Fruit fly (Drosophila melanogaster) whole organism, embryonic: ENCODE results near the gene bb8.
A peak's percentile ranks its signal among the peaks of the same experiment; 100 is the strongest.

Experiments used
- CG12769 ChIP-seq: fragments of 200-800 bp; sonication (Bioruptor generic); optimal IDR thresholded peaks from 2 replicates; lab custom pipeline; 2019; ENCODE audit warnings: missing biosample characterization, mild to moderate bottlenecking, missing genetic modification characterization, moderate library complexity
- CG15601 ChIP-seq: fragments of 200-800 bp; sonication (Bioruptor generic); optimal IDR thresholded peaks from 3 replicates; lab custom pipeline; 2019; ENCODE audit warnings: missing biosample characterization, mild to moderate bottlenecking, missing genetic modification characterization, moderate library complexity
- CG1603 ChIP-seq: fragments of 200-800 bp; sonication (Bioruptor generic); optimal IDR thresholded peaks from 2 replicates; lab custom pipeline; 2019; ENCODE audit warnings: missing biosample characterization, mild to moderate bottlenecking, missing genetic modification characterization, moderate library complexity
- CG16813 ChIP-seq: fragments of 200-800 bp; sonication (Bioruptor generic); IDR thresholded peaks from 3 replicates; pipeline ENCODE4 v1.3.6; 2022; ENCODE audit warnings: missing biosample characterization, missing genetic modification characterization; ENCODE audit not compliant: partially characterized antibody
- CG30403 ChIP-seq: fragments of 200-800 bp; sonication (Bioruptor generic); optimal IDR thresholded peaks from 3 replicates; lab custom pipeline; 2016; ENCODE audit warnings: missing biosample characterization, missing genetic modification characterization
- CG3281 ChIP-seq: fragments of 200-800 bp; sonication (Bioruptor generic); optimal IDR thresholded peaks from 3 replicates; lab custom pipeline; 2017; ENCODE audit warnings: missing biosample characterization, mild to moderate bottlenecking, missing genetic modification characterization
- CG33557 ChIP-seq: fragments of 200-800 bp; sonication (Bioruptor generic); optimal IDR thresholded peaks from 2 replicates; lab custom pipeline; 2019; ENCODE audit warnings: missing biosample characterization, mild to moderate bottlenecking, missing genetic modification characterization, moderate library complexity
- CG34224 ChIP-seq: fragments of 200-800 bp; sonication (Bioruptor generic); IDR thresholded peaks from 3 replicates; pipeline ENCODE4 v1.3.6; 2022; ENCODE audit warnings: missing biosample characterization, missing genetic modification characterization; ENCODE audit not compliant: partially characterized antibody
- CG34376 ChIP-seq: fragments of 200-800 bp; sonication (Bioruptor generic); optimal IDR thresholded peaks from 2 replicates; lab custom pipeline; 2018; ENCODE audit warnings: missing biosample characterization, mild to moderate bottlenecking, missing genetic modification characterization
- CG3847 ChIP-seq: fragments of 200-800 bp; sonication (Bioruptor generic); IDR thresholded peaks from 2 replicates; pipeline ENCODE4 v1.3.6; 2022; ENCODE audit warnings: missing biosample characterization, missing genetic modification characterization
- CG6765 ChIP-seq: fragments of 200-800 bp; sonication (Bioruptor generic); optimal IDR thresholded peaks from 3 replicates; lab custom pipeline; 2017; ENCODE audit warnings: missing biosample characterization, mild to moderate bottlenecking, missing genetic modification characterization
- CG6813 ChIP-seq: fragments of 200-800 bp; sonication (Bioruptor generic); optimal IDR thresholded peaks from 2 replicates; lab custom pipeline; 2017; ENCODE audit warnings: missing biosample characterization, missing genetic modification characterization, mild to moderate bottlenecking, moderate library complexity, missing genetic modification reagents
- CG7556 ChIP-seq: fragments of 200-800 bp; sonication (Bioruptor generic); optimal IDR thresholded peaks from 2 replicates; lab custom pipeline; 2017; ENCODE audit warnings: missing biosample characterization, mild to moderate bottlenecking, missing genetic modification characterization
- CG7839 ChIP-seq: fragments of 200-800 bp; sonication (Bioruptor generic); optimal IDR thresholded peaks from 3 replicates; lab custom pipeline; 2018; ENCODE audit warnings: missing biosample characterization, mild to moderate bottlenecking, missing genetic modification characterization, moderate library complexity
- CG8924 ChIP-seq: fragments of 200-800 bp; optimal IDR thresholded peaks from 3 replicates; lab custom pipeline; 2019; ENCODE audit warnings: missing biosample characterization, mild to moderate bottlenecking, missing genetic modification characterization, moderate library complexity
- CG9727 ChIP-seq: fragments of 200-800 bp; sonication (Bioruptor generic); optimal IDR thresholded peaks from 3 replicates; lab custom pipeline; 2017; ENCODE audit warnings: missing biosample characterization, mild to moderate bottlenecking, missing genetic modification characterization
- CTCF ChIP-seq: fragments of 200-800 bp; sonication (Bioruptor generic); optimal IDR thresholded peaks from 2 replicates; lab custom pipeline; 2017; ENCODE audit warnings: missing biosample characterization, mild to moderate bottlenecking, missing genetic modification characterization, moderate library complexity
- Chrac-16 ChIP-seq: fragments of 200-800 bp; sonication (Bioruptor generic); optimal IDR thresholded peaks from 3 replicates; lab custom pipeline; 2016; ENCODE audit warnings: missing biosample characterization, missing genetic modification characterization
- CkIIα-i1 ChIP-seq: fragments of 200-800 bp; sonication (Bioruptor generic); IDR thresholded peaks from 2 replicates; pipeline ENCODE4 v1.3.6; 2022; ENCODE audit warnings: missing biosample characterization, missing genetic modification characterization
- Dad ChIP-seq: fragments of 200-800 bp; sonication (Bioruptor generic); optimal IDR thresholded peaks from 3 replicates; lab custom pipeline; 2016; ENCODE audit warnings: missing biosample characterization, missing genetic modification characterization
- Dip2 ChIP-seq: fragments of 200-800 bp; sonication (Bioruptor generic); IDR thresholded peaks from 2 replicates; pipeline ENCODE4 v1.3.6; 2022; ENCODE audit warnings: missing biosample characterization, missing genetic modification characterization
- Doc2 ChIP-seq: fragments of 200-800 bp; sonication (Bioruptor generic); IDR thresholded peaks from 2 replicates; pipeline ENCODE4 v1.3.6; 2022; ENCODE audit warnings: missing biosample characterization, missing genetic modification characterization
- E2f1 ChIP-seq: fragments of 200-800 bp; sonication (Bioruptor generic); IDR thresholded peaks from 2 replicates; pipeline ENCODE4 v1.3.6; 2022; ENCODE audit warnings: missing biosample characterization, missing genetic modification characterization
- Gsc ChIP-seq: fragments of 200-800 bp; sonication (Bioruptor generic); IDR thresholded peaks from 2 replicates; pipeline ENCODE4 v1.3.6; 2022; ENCODE audit warnings: missing biosample characterization, missing genetic modification characterization
- Jarid2 ChIP-seq: fragments of 200-800 bp; sonication (Bioruptor generic); optimal IDR thresholded peaks from 3 replicates; lab custom pipeline; 2017; ENCODE audit warnings: mild to moderate bottlenecking, missing biosample characterization, missing genetic modification reagents, missing genetic modification characterization
- Kr ChIP-seq: fragments of 200-800 bp; sonication (Bioruptor generic); optimal IDR thresholded peaks from 2 replicates; lab custom pipeline; 2017; ENCODE audit warnings: missing biosample characterization, mild to moderate bottlenecking, missing genetic modification characterization
- Mad ChIP-seq: fragments of 200-800 bp; sonication (Bioruptor generic); optimal IDR thresholded peaks from 2 replicates; lab custom pipeline; 2016; ENCODE audit warnings: missing biosample characterization, missing genetic modification characterization
- Mrtf ChIP-seq: fragments of 200-800 bp; sonication (Bioruptor generic); IDR thresholded peaks from 3 replicates; pipeline ENCODE4 v1.3.6; 2022; ENCODE audit warnings: missing biosample characterization, missing genetic modification characterization
- Nf-YB ChIP-seq: fragments of 200-800 bp; sonication (Bioruptor generic); optimal IDR thresholded peaks from 3 replicates; lab custom pipeline; 2019; ENCODE audit warnings: missing biosample characterization, mild to moderate bottlenecking, missing genetic modification characterization, moderate library complexity
- PHDP ChIP-seq: fragments of 200-800 bp; sonication (Bioruptor generic); optimal IDR thresholded peaks from 3 replicates; lab custom pipeline; 2018; ENCODE audit warnings: missing biosample characterization, mild to moderate bottlenecking, missing genetic modification characterization, moderate library complexity
- Stat92E ChIP-seq, 3 experiments: fragments of >200 bp in 2 of 3; fragments of 200-800 bp in 1 of 3; sonication (Bioruptor generic) in 1 of 3; optimal IDR thresholded peaks; 2 replicates each; lab custom pipeline; 2017 to 2019; ENCODE audit warnings: missing biosample characterization in 3 of 3, missing genetic modification characterization in 3 of 3, mild to moderate bottlenecking in 1 of 3, moderate library complexity in 1 of 3
- TFAM ChIP-seq: fragments of 200-800 bp; sonication (Bioruptor generic); optimal IDR thresholded peaks from 2 replicates; lab custom pipeline; 2017; ENCODE audit warnings: missing biosample characterization, missing genetic modification characterization, inconsistent platforms
- Trl ChIP-seq, 3 experiments: fragments of >200 bp in 2 of 3; fragments of 200-800 bp in 1 of 3; sonication (Bioruptor generic) in 1 of 3; optimal IDR thresholded peaks; 2 replicates in 1 of 3; 3 replicates in 2 of 3; lab custom pipeline; 2016 to 2017; ENCODE audit warnings: missing biosample characterization in 1 of 3, missing genetic modification characterization in 1 of 3
- az2 ChIP-seq: fragments of 200-800 bp; sonication (Bioruptor generic); optimal IDR thresholded peaks from 3 replicates; lab custom pipeline; 2016; ENCODE audit warnings: missing biosample characterization, missing genetic modification characterization
- emc ChIP-seq: fragments of 200-800 bp; sonication (Bioruptor generic); optimal IDR thresholded peaks from 2 replicates; lab custom pipeline; 2016; ENCODE audit warnings: missing biosample characterization, missing genetic modification characterization
- esg ChIP-seq: fragments of 200-800 bp; sonication (Bioruptor generic); conservative IDR thresholded peaks from 2 replicates; pipeline ENCODE4 v1.3.6; 2022; ENCODE audit warnings: missing biosample characterization, missing genetic modification characterization
- eve ChIP-seq, 2 experiments: fragments of >200 bp; optimal IDR thresholded peaks; 2 replicates each; lab custom pipeline; 2017; ENCODE audit warnings: missing biosample characterization in 2 of 2, missing genetic modification characterization in 2 of 2
- gem ChIP-seq: fragments of 200-800 bp; sonication (Bioruptor generic); optimal IDR thresholded peaks from 2 replicates; lab custom pipeline; 2019; ENCODE audit warnings: missing biosample characterization, mild to moderate bottlenecking, missing genetic modification characterization, moderate library complexity
- gro ChIP-seq: fragments of 200-800 bp; sonication (Bioruptor generic); optimal IDR thresholded peaks from 2 replicates; lab custom pipeline; 2016; ENCODE audit warnings: missing biosample characterization, missing genetic modification characterization
- her ChIP-seq: fragments of 200-800 bp; sonication (Bioruptor generic); optimal IDR thresholded peaks from 2 replicates; lab custom pipeline; 2016; ENCODE audit warnings: missing biosample characterization, missing genetic modification characterization
- lmd ChIP-seq: fragments of 200-800 bp; sonication (Bioruptor generic); IDR thresholded peaks from 2 replicates; pipeline ENCODE4 v1.3.6; 2022; ENCODE audit warnings: missing biosample characterization, missing genetic modification characterization
- nmo ChIP-seq: fragments of 200-800 bp; sonication (Bioruptor generic); optimal IDR thresholded peaks from 2 replicates; lab custom pipeline; 2018; ENCODE audit warnings: missing biosample characterization, mild to moderate bottlenecking, missing genetic modification characterization, moderate library complexity
- org-1 ChIP-seq: fragments of 200-800 bp; sonication (Bioruptor generic); optimal IDR thresholded peaks from 2 replicates; lab custom pipeline; 2017; ENCODE audit warnings: missing biosample characterization, missing genetic modification characterization
- phol ChIP-seq: fragments of 200-800 bp; sonication (Bioruptor generic); optimal IDR thresholded peaks from 3 replicates; lab custom pipeline; 2018; ENCODE audit warnings: missing biosample characterization, mild to moderate bottlenecking, missing genetic modification characterization, moderate library complexity
- prd ChIP-seq, 3 experiments: fragments of >200 bp in 2 of 3; fragments of 200-800 bp in 1 of 3; sonication (Bioruptor generic) in 1 of 3; optimal IDR thresholded peaks in 2 of 3; IDR thresholded peaks in 1 of 3; 2 replicates in 2 of 3; 3 replicates in 1 of 3; pipeline versions ENCODE4 v1.3.6 to Lab custom; 2017 to 2022; ENCODE audit warnings: missing biosample characterization in 1 of 3, missing genetic modification characterization in 1 of 3
- ro ChIP-seq: fragments of 200-800 bp; sonication (Bioruptor generic); IDR thresholded peaks from 2 replicates; pipeline ENCODE4 v1.3.6; 2022; ENCODE audit warnings: missing biosample characterization, missing genetic modification characterization
- so ChIP-seq: fragments of 200-800 bp; sonication (Bioruptor generic); IDR thresholded peaks from 3 replicates; pipeline ENCODE4 v1.3.6; 2022; ENCODE audit warnings: missing biosample characterization, missing genetic modification characterization
- tgo ChIP-seq: fragments of 200-800 bp; sonication (Bioruptor generic); IDR thresholded peaks from 3 replicates; pipeline ENCODE4 v1.3.6; 2022; ENCODE audit warnings: missing biosample characterization, missing genetic modification characterization
- trem ChIP-seq: fragments of 200-800 bp; optimal IDR thresholded peaks from 3 replicates; lab custom pipeline; 2019; ENCODE audit warnings: missing biosample characterization, mild to moderate bottlenecking, missing genetic modification characterization, moderate library complexity
- tx ChIP-seq: fragments of 200-800 bp; sonication (Bioruptor generic); optimal IDR thresholded peaks from 2 replicates; lab custom pipeline; 2016; ENCODE audit warnings: missing biosample characterization, missing genetic modification characterization
- vnd ChIP-seq: fragments of 200-800 bp; sonication (Bioruptor generic); IDR thresholded peaks from 3 replicates; pipeline ENCODE4 v1.3.6; 2022; ENCODE audit warnings: missing biosample characterization, missing genetic modification characterization; ENCODE audit not compliant: partially characterized antibody

bb8 gene

DNA sequence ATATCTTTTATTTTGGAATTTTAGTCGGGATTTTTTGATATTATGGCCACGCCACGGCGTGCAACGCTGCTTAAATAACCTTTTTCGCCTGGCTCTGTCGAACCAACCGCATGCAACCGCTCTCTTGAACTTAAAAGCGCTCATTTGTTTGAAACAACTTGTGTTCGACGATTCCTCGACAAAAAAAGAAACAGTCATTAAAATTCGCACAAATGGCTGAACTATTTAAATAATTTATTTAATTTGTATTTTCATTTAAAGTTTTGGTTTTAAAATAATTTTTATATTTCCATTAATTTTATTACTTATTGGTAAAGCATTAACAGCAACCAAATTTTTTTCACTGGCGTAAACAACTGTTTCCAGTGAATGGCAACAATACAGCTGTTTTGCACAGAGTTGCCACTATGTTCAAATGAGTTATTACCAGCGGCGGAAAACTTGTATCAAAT lies 9.2 kb downstream of the bb8 start, which contains the start of the genes orb and Cdc16 (continued):
- TF ChIP-seq trem (tag; lab: Kevin White, UChicago) (peak; percentile 93), esg (GFP tag; lab: Robert Waterston, UW) (peak; percentile 87), CG7556 (GFP tag; lab: Kevin White, UChicago) (peak; percentile 91), Nf-YB (peak; percentile 78), Stat92E (GFP tag; optimal IDR thresholded peaks at IDR 0.05; lab: Kevin White, UChicago) (peak in 1 of 3 experiments; percentile 59), vnd (no peak), tx (GFP tag; lab: Kevin White, UChicago) (peak; percentile 65), gro (GFP tag; lab: Kevin White, UChicago) (peak; percentile 54), CG8924 (tag; lab: Kevin White, UChicago) (peak; percentile 92), Kr (GFP tag; lab: Kevin White, UChicago) (no peak), gem (peak; percentile 97), CG7839 (peak; percentile 93), CkIIα-i1 (GFP tag; lab: Robert Waterston, UW) (peak; percentile 71), Dad (GFP tag; lab: Kevin White, UChicago) (peak; percentile 54), so (GFP tag; lab: Robert Waterston, UW) (peak; percentile 84; the same call in 2 of the 3 replicates), emc (GFP tag; lab: Kevin White, UChicago) (peak; percentile 28), Chrac-16 (peak; percentile 91), CG33557 (GFP tag; lab: Kevin White, UChicago) (peak; percentile 75), ro (GFP tag; lab: Robert Waterston, UW) (peak; percentile 79), Mrtf (peak; percentile 80), CG3281 (GFP tag; lab: Kevin White, UChicago) (peak; percentile 90), CG15601 (tag; lab: Kevin White, UChicago) (peak; percentile 92), CG3847 (GFP tag; lab: Robert Waterston, UW) (peak; percentile 93), CG34376 (GFP tag; lab: Kevin White, UChicago) (peak; percentile 80), Jarid2 (GFP tag; lab: Kevin White, UChicago) (peak; percentile 51), Gsc (GFP tag; lab: Robert Waterston, UW) (no peak), Dip2 (GFP tag; lab: Robert Waterston, UW) (no peak), CG34224 (GFP tag; lab: Robert Waterston, UW) (no peak), nmo (GFP tag; lab: Kevin White, UChicago) (peak; percentile 93), her (GFP tag; lab: Kevin White, UChicago) (peak; percentile 35), CG6813 (peak; percentile 83), tgo (peak; percentile 93), az2 (GFP tag; lab: Kevin White, UChicago) (peak; percentile 94), TFAM (peak; percentile 43), E2f1 (GFP tag; lab: Robert Waterston, UW) (peak; percentile 94), Mad (GFP tag; lab: Kevin White, UChicago) (peak; percentile 78), eve (GFP tag; optimal IDR thresholded peaks at IDR 0.05; lab: Kevin White, UChicago) (no peak), Doc2 (GFP tag; lab: Robert Waterston, UW) (no peak)

DNA sequence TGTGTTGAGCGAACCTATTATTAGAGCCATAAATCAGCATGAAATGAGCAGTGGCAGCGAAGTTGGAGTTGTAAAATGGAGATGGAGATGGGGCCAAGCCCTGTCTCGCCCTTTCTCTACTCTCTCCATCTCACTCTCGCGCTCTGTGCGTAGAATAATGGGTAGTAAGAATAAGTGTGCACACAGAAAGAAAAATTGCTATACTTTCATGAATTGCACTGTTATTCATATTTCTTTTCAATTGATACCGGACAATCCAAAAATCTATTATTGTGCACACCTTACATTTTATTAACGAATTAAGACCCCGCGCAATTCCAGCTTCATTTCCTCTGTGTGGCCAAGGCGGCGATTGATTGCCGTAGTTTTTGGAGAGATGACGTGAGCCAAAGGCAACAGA lies 10.2 kb downstream of the bb8 start:
- TF ChIP-seq CG30403 (GFP tag; lab: Kevin White, UChicago): peak; percentile 5
- TF ChIP-seq CG6765: no peak
- peak; percentile 7 for TF ChIP-seq phol
- no peak for TF ChIP-seq org-1 (GFP tag; lab: Kevin White, UChicago)
- TF ChIP-seq PHDP (tag; lab: Kevin White, UChicago): no peak
- no peak for TF ChIP-seq CG16813
- TF ChIP-seq CG9727: peak; percentile 18
- TF ChIP-seq Trl (optimal IDR thresholded peaks at IDR 0.05; lab: Kevin White, UChicago): peak in 1 of 2 experiments; percentile 11
- peak; percentile 11 for TF ChIP-seq Trl (GFP tag; optimal IDR thresholded peaks at IDR 0.05; lab: Kevin White, UChicago)
- TF ChIP-seq lmd: peak; percentile 29; the same call in 1 of the 2 replicates
- TF ChIP-seq CG12769 (tag; lab: Kevin White, UChicago): no peak
- no peak for TF ChIP-seq CTCF (GFP tag; lab: Kevin White, UChicago)
- TF ChIP-seq prd (optimal IDR thresholded peaks at IDR 0.05; lab: Kevin White, UChicago): no peak
- no peak for TF ChIP-seq prd (GFP tag; IDR thresholded peaks at IDR 0.05; lab: Robert Waterston, UW)
- TF ChIP-seq CG1603 (tag; lab: Kevin White, UChicago): peak; percentile 14
